Worm (Caenorhabditis elegans): Measurements from ENCODE around the gene Y41D4B.6.

Y41D4B.6 gene

ce11 chrIV:1672398-1672797, 38.9 kb downstream of the Y41D4B.6 start, which contains the start of gene Y41D4B.1:
Y41D4B.1 (plus strand) TSS chrIV:1672698.
- no peak for TF ChIP-seq ceh-19 (GFP tag; optimal IDR thresholded peaks at IDR 0.05)
- TF ChIP-seq pax-1 (tag; optimal IDR thresholded peaks at IDR 0.05): no peak
- TF ChIP-seq ceh-9 (tag; optimal IDR thresholded peaks at IDR 0.05): no peak
- TF ChIP-seq zip-5 (tag; optimal IDR thresholded peaks at IDR 0.05): no peak
- TF ChIP-seq mec-3 (tag; optimal IDR thresholded peaks at IDR 0.05; ENCODE audit: borderline replicate concordance): no peak
- no peak for TF ChIP-seq pqm-1 (tag; optimal IDR thresholded peaks at IDR 0.05)
- no peak for TF ChIP-seq pat-9 (tag; optimal IDR thresholded peaks at IDR 0.05)
- TF ChIP-seq ref-2 (tag; optimal IDR thresholded peaks at IDR 0.05): no peak

ce11 chrIV:1676926-1677325, 43.4 kb downstream of the Y41D4B.6 start:
- TF ChIP-seq ceh-24 (tag; optimal IDR thresholded peaks at IDR 0.05): no peak
- TF ChIP-seq pax-1 (tag; optimal IDR thresholded peaks at IDR 0.05): no peak
- TF ChIP-seq pros-1 (tag; optimal IDR thresholded peaks at IDR 0.05): no peak
- TF ChIP-seq che-1 (tag; optimal IDR thresholded peaks at IDR 0.05): no peak
- TF ChIP-seq ama-1 (optimal IDR thresholded peaks at IDR 0.05): no peak
- no peak for TF ChIP-seq tbx-2 (tag; optimal IDR thresholded peaks at IDR 0.05)
- TF ChIP-seq sdc-2 (tag; optimal IDR thresholded peaks at IDR 0.05): no peak
- TF ChIP-seq eyg-1 (tag; optimal IDR thresholded peaks at IDR 0.05): no peak
- no peak for TF ChIP-seq ceh-19 (GFP tag; optimal IDR thresholded peaks at IDR 0.05)
- TF ChIP-seq hlh-13 (GFP tag; optimal IDR thresholded peaks at IDR 0.05): no peak
- TF ChIP-seq ceh-34 (tag; optimal IDR thresholded peaks at IDR 0.05): no peak
- no peak for TF ChIP-seq odd-2 (tag; optimal IDR thresholded peaks at IDR 0.05)
- no peak for TF ChIP-seq lim-6 (tag; optimal IDR thresholded peaks at IDR 0.05)
- TF ChIP-seq pat-9 (tag; optimal IDR thresholded peaks at IDR 0.05): no peak
- no peak for TF ChIP-seq rnt-1 (tag; optimal IDR thresholded peaks at IDR 0.05)
- TF ChIP-seq C08G9.2 (tag; optimal IDR thresholded peaks at IDR 0.05): no peak
- no peak for TF ChIP-seq hlh-30 (tag; optimal IDR thresholded peaks at IDR 0.05; ENCODE audit: insufficient read depth)
- no peak for TF ChIP-seq fax-1 (tag; optimal IDR thresholded peaks at IDR 0.05)

ce11 chrIV:1679227-1679626, 45.7 kb downstream of the Y41D4B.6 start:
- TF ChIP-seq ceh-19 (GFP tag; optimal IDR thresholded peaks at IDR 0.05): no peak
- TF ChIP-seq ets-4 (tag; optimal IDR thresholded peaks at IDR 0.05): no peak
- no peak for TF ChIP-seq lin-11 (tag; optimal IDR thresholded peaks at IDR 0.05)
- TF ChIP-seq gmeb-2 (tag; optimal IDR thresholded peaks at IDR 0.05): no peak
- no peak for TF ChIP-seq che-1 (tag; optimal IDR thresholded peaks at IDR 0.05)

- no peak for TF ChIP-seq Y22D7AL.16 (tag; optimal IDR thresholded peaks at IDR 0.05)
- TF ChIP-seq pros-1 (tag; optimal IDR thresholded peaks at IDR 0.05): no peak
- TF ChIP-seq F13H6.1 (tag; optimal IDR thresholded peaks at IDR 0.05): no peak
- TF ChIP-seq ceh-24 (tag; optimal IDR thresholded peaks at IDR 0.05): no peak
- no peak for TF ChIP-seq lin-11 (tag; optimal IDR thresholded peaks at IDR 0.05)
- TF ChIP-seq pha-4 (tag; optimal IDR thresholded peaks at IDR 0.05): no peak
- TF ChIP-seq lim-6 (tag; optimal IDR thresholded peaks at IDR 0.05): no peak
- TF ChIP-seq ceh-9 (tag; optimal IDR thresholded peaks at IDR 0.05): no peak
- TF ChIP-seq ztf-16 (tag; optimal IDR thresholded peaks at IDR 0.05): no peak
- no peak for TF ChIP-seq ahr-1 (tag; optimal IDR thresholded peaks at IDR 0.05)
- no peak for TF ChIP-seq odd-2 (tag; optimal IDR thresholded peaks at IDR 0.05)
- no peak for TF ChIP-seq fkh-6 (tag; optimal IDR thresholded peaks at IDR 0.05)
- no peak for TF ChIP-seq nfya-1 (tag; optimal IDR thresholded peaks at IDR 0.05)
- TF ChIP-seq pha-2 (tag; optimal IDR thresholded peaks at IDR 0.05): no peak
- TF ChIP-seq ceh-14 (tag; optimal IDR thresholded peaks at IDR 0.05): no peak
- no peak for TF ChIP-seq unc-86 (tag; optimal IDR thresholded peaks at IDR 0.05)
- no peak for TF ChIP-seq hlh-15 (tag; optimal IDR thresholded peaks at IDR 0.05)
Observed at ce11 chrIV:1682066-1682465, 48.5 kb downstream of the Y41D4B.6 start, which contains the start of gene Y41D4B.24. Y41D4B.24 (minus strand) TSS chrIV:1682166.

Measured in whole organism, late embryonic.